Fruit fly (Drosophila melanogaster) whole organism, embryonic: Measurements from ENCODE around the gene Sur.
A peak's percentile ranks its signal among the peaks of the same experiment; 100 is the strongest.

Source experiments
- Atf-2 ChIP-seq: fragments of 200-800 bp; sonication (Bioruptor generic); optimal IDR thresholded peaks from 2 replicates; lab custom pipeline; 2016; ENCODE audit warnings: missing biosample characterization, missing genetic modification characterization
- Awh ChIP-seq: fragments of 200-800 bp; sonication (Bioruptor generic); IDR thresholded peaks from 2 replicates; pipeline ENCODE4, ENCODE4 v1.3.6; 2022; ENCODE audit warnings: missing biosample characterization, missing genetic modification characterization
- Bdp1 ChIP-seq: fragments of 200-800 bp; sonication (Bioruptor generic); optimal IDR thresholded peaks from 3 replicates; lab custom pipeline; 2016; ENCODE audit warnings: missing biosample characterization, missing genetic modification characterization
- BtbVII ChIP-seq: fragments of 200-800 bp; sonication (Bioruptor generic); optimal IDR thresholded peaks from 3 replicates; lab custom pipeline; 2017; ENCODE audit warnings: missing biosample characterization, mild to moderate bottlenecking, missing genetic modification characterization
- CG10565 ChIP-seq: fragments of 200-800 bp; sonication (Bioruptor generic); optimal IDR thresholded peaks from 3 replicates; lab custom pipeline; 2016; ENCODE audit warnings: missing biosample characterization, mild to moderate bottlenecking, missing genetic modification characterization
- CG14860 ChIP-seq: fragments of 200-800 bp; sonication (Bioruptor generic); IDR thresholded peaks from 3 replicates; pipeline ENCODE4 v1.3.6; 2022; ENCODE audit warnings: missing biosample characterization, missing genetic modification characterization; ENCODE audit not compliant: partially characterized antibody
- CG15479 ChIP-seq: fragments of 200-800 bp; sonication (Bioruptor generic); optimal IDR thresholded peaks from 3 replicates; lab custom pipeline; 2019; ENCODE audit warnings: missing biosample characterization, mild to moderate bottlenecking, missing genetic modification characterization, moderate library complexity
- CG15601 ChIP-seq: fragments of 200-800 bp; sonication (Bioruptor generic); optimal IDR thresholded peaks from 3 replicates; lab custom pipeline; 2019; ENCODE audit warnings: missing biosample characterization, mild to moderate bottlenecking, missing genetic modification characterization, moderate library complexity
- CG1603 ChIP-seq: fragments of 200-800 bp; sonication (Bioruptor generic); optimal IDR thresholded peaks from 2 replicates; lab custom pipeline; 2019; ENCODE audit warnings: missing biosample characterization, mild to moderate bottlenecking, missing genetic modification characterization, moderate library complexity
- CG17802 ChIP-seq: fragments of 200-800 bp; sonication (Bioruptor generic); optimal IDR thresholded peaks from 2 replicates; lab custom pipeline; 2018; ENCODE audit warnings: missing biosample characterization, mild to moderate bottlenecking, missing genetic modification characterization, moderate library complexity
- CG2116 ChIP-seq: fragments of 200-800 bp; sonication (Bioruptor generic); optimal IDR thresholded peaks from 3 replicates; lab custom pipeline; 2018; ENCODE audit warnings: missing biosample characterization, mild to moderate bottlenecking, missing genetic modification characterization
- CG31388 ChIP-seq: fragments of 200-800 bp; sonication (Bioruptor generic); optimal IDR thresholded peaks from 2 replicates; lab custom pipeline; 2016; ENCODE audit warnings: missing biosample characterization, missing genetic modification characterization
- CG3995 ChIP-seq: fragments of 200-800 bp; sonication (Bioruptor generic); optimal IDR thresholded peaks from 3 replicates; lab custom pipeline; 2016; ENCODE audit warnings: missing biosample characterization, missing genetic modification characterization
- CG4617 ChIP-seq: fragments of 200-800 bp; sonication (Bioruptor generic); optimal IDR thresholded peaks from 3 replicates; lab custom pipeline; 2016; ENCODE audit warnings: missing biosample characterization, missing genetic modification characterization, borderline replicate concordance
- CG6683 ChIP-seq: fragments of 200-800 bp; sonication (Bioruptor generic); optimal IDR thresholded peaks from 2 replicates; lab custom pipeline; 2017; ENCODE audit warnings: missing biosample characterization, mild to moderate bottlenecking, missing genetic modification characterization, missing genetic modification reagents
- CG6765 ChIP-seq: fragments of 200-800 bp; sonication (Bioruptor generic); optimal IDR thresholded peaks from 3 replicates; lab custom pipeline; 2017; ENCODE audit warnings: missing biosample characterization, mild to moderate bottlenecking, missing genetic modification characterization
- CG6791 ChIP-seq: fragments of 200-800 bp; sonication (Bioruptor generic); IDR thresholded peaks from 3 replicates; pipeline ENCODE4 v1.3.6; 2022; ENCODE audit warnings: missing biosample characterization, missing genetic modification characterization; ENCODE audit not compliant: partially characterized antibody
- CG6854 ChIP-seq: fragments of 200-800 bp; sonication (Bioruptor generic); optimal IDR thresholded peaks from 3 replicates; lab custom pipeline; 2017; ENCODE audit warnings: missing biosample characterization, mild to moderate bottlenecking, missing genetic modification characterization
- CG8478 ChIP-seq: fragments of >200 bp; optimal IDR thresholded peaks from 2 replicates; lab custom pipeline; 2018
- CG8765 ChIP-seq: fragments of 200-800 bp; sonication (Bioruptor generic); IDR thresholded peaks from 2 replicates; pipeline ENCODE4 v1.3.6; 2022; ENCODE audit warnings: missing biosample characterization, missing genetic modification characterization
- CG9437 ChIP-seq: fragments of 200-800 bp; sonication (Bioruptor generic); optimal IDR thresholded peaks from 2 replicates; lab custom pipeline; 2018; ENCODE audit warnings: missing biosample characterization, mild to moderate bottlenecking, missing genetic modification characterization
- CG9797 ChIP-seq: fragments of 200-800 bp; sonication (Bioruptor generic); optimal IDR thresholded peaks from 3 replicates; lab custom pipeline; 2018; ENCODE audit warnings: missing biosample characterization, mild to moderate bottlenecking, missing genetic modification characterization
- CoRest ChIP-seq: fragments of 200-800 bp; sonication (Bioruptor generic); optimal IDR thresholded peaks from 3 replicates; lab custom pipeline; 2018; ENCODE audit warnings: missing biosample characterization, mild to moderate bottlenecking, missing genetic modification characterization, moderate library complexity
- Dref ChIP-seq: fragments of 200-800 bp; sonication (Bioruptor generic); IDR thresholded peaks from 2 replicates; pipeline ENCODE4 v1.3.6; 2022; ENCODE audit warnings: missing biosample characterization, missing genetic modification characterization
- GATAe ChIP-seq: fragments of 200-800 bp; sonication (Bioruptor generic); conservative IDR thresholded peaks from 2 replicates; pipeline ENCODE4 v1.3.6; 2022; ENCODE audit warnings: missing biosample characterization, missing genetic modification characterization
- HmgD ChIP-seq: fragments of 200-800 bp; sonication (Bioruptor generic); optimal IDR thresholded peaks from 3 replicates; lab custom pipeline; 2016; ENCODE audit warnings: missing biosample characterization, missing genetic modification characterization
- Kr ChIP-seq: fragments of 200-800 bp; sonication (Bioruptor generic); optimal IDR thresholded peaks from 2 replicates; lab custom pipeline; 2017; ENCODE audit warnings: missing biosample characterization, mild to moderate bottlenecking, missing genetic modification characterization
- NC2α ChIP-seq: fragments of 200-800 bp; sonication (Bioruptor generic); optimal IDR thresholded peaks from 2 replicates; lab custom pipeline; 2016; ENCODE audit warnings: missing biosample characterization, missing genetic modification characterization
- Neu2 ChIP-seq: fragments of 200-800 bp; sonication (Bioruptor generic); optimal IDR thresholded peaks from 3 replicates; lab custom pipeline; 2016; ENCODE audit warnings: missing biosample characterization, missing genetic modification characterization, borderline replicate concordance
- Pdp1 ChIP-seq, 2 experiments: fragments of 200-800 bp; sonication (Bioruptor generic); optimal IDR thresholded peaks; 3 replicates each; lab custom pipeline; 2016; ENCODE audit warnings: missing biosample characterization in 2 of 2, missing genetic modification characterization in 2 of 2, mild to moderate bottlenecking in 1 of 2, moderate library complexity in 1 of 2
- Ravus ChIP-seq: fragments of 200-800 bp; sonication (Bioruptor generic); IDR thresholded peaks from 2 replicates; pipeline ENCODE4 v1.3.6; 2022; ENCODE audit warnings: missing biosample characterization, missing genetic modification characterization
- Side ChIP-seq: fragments of 200-800 bp; sonication (Bioruptor generic); optimal IDR thresholded peaks from 2 replicates; lab custom pipeline; 2016; ENCODE audit warnings: missing biosample characterization, missing genetic modification characterization
- cad ChIP-seq: fragments of >200 bp; optimal IDR thresholded peaks from 2 replicates; lab custom pipeline; 2017; ENCODE audit warnings: missing biosample characterization, missing genetic modification characterization
- cato ChIP-seq: fragments of 200-800 bp; sonication (Bioruptor generic); optimal IDR thresholded peaks from 2 replicates; lab custom pipeline; 2016; ENCODE audit warnings: missing biosample characterization, missing genetic modification characterization, borderline replicate concordance
- cg ChIP-seq: fragments of 200-800 bp; sonication (Bioruptor generic); optimal IDR thresholded peaks from 3 replicates; lab custom pipeline; 2019; ENCODE audit warnings: missing biosample characterization, mild to moderate bottlenecking, missing genetic modification characterization, moderate library complexity
- dm ChIP-seq: fragments of 200-800 bp; sonication (Bioruptor generic); optimal IDR thresholded peaks from 3 replicates; lab custom pipeline; 2016; ENCODE audit warnings: missing biosample characterization, missing genetic modification characterization
- gce ChIP-seq: fragments of 200-800 bp; sonication (Bioruptor generic); IDR thresholded peaks from 3 replicates; pipeline ENCODE4 v1.3.6; 2022; ENCODE audit warnings: missing biosample characterization, missing genetic modification characterization
- grau ChIP-seq: fragments of 200-800 bp; optimal IDR thresholded peaks from 3 replicates; lab custom pipeline; 2019; ENCODE audit warnings: missing biosample characterization, mild to moderate bottlenecking, missing genetic modification characterization, moderate library complexity
- hbn ChIP-seq: fragments of 200-800 bp; sonication (Bioruptor generic); IDR thresholded peaks from 2 replicates; pipeline ENCODE4 v1.3.6; 2022; ENCODE audit warnings: missing biosample characterization, missing genetic modification characterization; ENCODE audit not compliant: partially characterized antibody
- ind ChIP-seq: fragments of 200-800 bp; sonication (Bioruptor generic); optimal IDR thresholded peaks from 3 replicates; lab custom pipeline; 2016; ENCODE audit warnings: missing biosample characterization, missing genetic modification characterization
- lov ChIP-seq, 2 experiments: fragments of 200-800 bp in 1 of 2; fragments of >200 bp in 1 of 2; sonication (Bioruptor generic) in 1 of 2; IDR thresholded peaks in 1 of 2; optimal IDR thresholded peaks in 1 of 2; 2 replicates in 1 of 2; 3 replicates in 1 of 2; pipeline versions ENCODE4 v1.3.6 to Lab custom; 2017 to 2022; ENCODE audit warnings: missing biosample characterization in 1 of 2, missing genetic modification characterization in 1 of 2
- oc ChIP-seq: fragments of 200-800 bp; sonication (Bioruptor generic); optimal IDR thresholded peaks from 2 replicates; lab custom pipeline; 2018; ENCODE audit warnings: missing biosample characterization, mild to moderate bottlenecking, missing genetic modification characterization, moderate library complexity
- otp ChIP-seq: fragments of 200-800 bp; sonication (Bioruptor generic); IDR thresholded peaks from 3 replicates; pipeline ENCODE4, ENCODE4 v1.3.6; 2022; ENCODE audit warnings: missing biosample characterization, missing genetic modification characterization
- p53 ChIP-seq: fragments of 200-800 bp; sonication (Bioruptor generic); optimal IDR thresholded peaks from 2 replicates; lab custom pipeline; 2016; ENCODE audit warnings: missing biosample characterization, missing genetic modification characterization
- phol ChIP-seq: fragments of 200-800 bp; sonication (Bioruptor generic); optimal IDR thresholded peaks from 3 replicates; lab custom pipeline; 2018; ENCODE audit warnings: missing biosample characterization, mild to moderate bottlenecking, missing genetic modification characterization, moderate library complexity
- sima ChIP-seq: fragments of 200-800 bp; sonication (Bioruptor generic); optimal IDR thresholded peaks from 2 replicates; lab custom pipeline; 2016; ENCODE audit warnings: missing biosample characterization, missing genetic modification characterization
- sisA ChIP-seq: fragments of 200-800 bp; sonication (Bioruptor generic); IDR thresholded peaks from 2 replicates; pipeline ENCODE4 v1.3.6; 2022; ENCODE audit warnings: missing biosample characterization, missing genetic modification characterization
- sna ChIP-seq: fragments of 200-800 bp; sonication (Bioruptor generic); IDR thresholded peaks from 2 replicates; pipeline ENCODE4 v1.3.6; 2022; ENCODE audit warnings: missing biosample characterization, missing genetic modification characterization; ENCODE audit not compliant: partially characterized antibody
- sug ChIP-seq: fragments of 200-800 bp; optimal IDR thresholded peaks from 2 replicates; lab custom pipeline; 2019; ENCODE audit warnings: missing biosample characterization, mild to moderate bottlenecking, missing genetic modification characterization, moderate library complexity
- vnd ChIP-seq: fragments of 200-800 bp; sonication (Bioruptor generic); IDR thresholded peaks from 3 replicates; pipeline ENCODE4 v1.3.6; 2022; ENCODE audit warnings: missing biosample characterization, missing genetic modification characterization; ENCODE audit not compliant: partially characterized antibody
- z ChIP-seq: fragments of 200-800 bp; sonication (Bioruptor generic); IDR thresholded peaks from 3 replicates; pipeline ENCODE4 v1.3.6; 2022; ENCODE audit warnings: missing biosample characterization, missing genetic modification characterization

The Sur gene

DNA sequence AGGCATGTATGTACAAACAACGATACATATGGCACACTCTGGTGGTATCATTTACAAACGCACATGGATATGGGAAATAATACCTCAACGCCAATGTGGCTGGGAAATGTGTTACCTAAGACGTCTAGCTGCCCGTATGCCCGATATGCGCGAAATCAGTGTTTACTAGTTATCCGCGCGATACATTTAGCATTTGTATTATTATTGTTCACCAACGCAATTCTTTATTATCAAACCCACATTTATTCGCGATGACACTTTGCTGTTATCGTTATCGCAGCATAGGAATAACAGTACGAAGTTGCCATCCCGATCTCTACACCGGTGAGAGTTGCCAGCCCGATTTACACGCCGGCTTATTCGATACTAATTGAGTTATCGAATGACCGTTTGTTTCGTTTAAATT, 47.9 kb upstream of the Sur start, which contains the start of gene chico (continued):
- TF ChIP-seq Awh (GFP tag; lab: Robert Waterston, UW) (no peak), CG2116 (GFP tag; lab: Kevin White, UChicago) (peak; percentile 68), dm (GFP tag; lab: Kevin White, UChicago) (peak; percentile 48), sna (GFP tag; lab: Robert Waterston, UW) (no peak; the same call in 1 of the 2 replicates), sima (GFP tag; lab: Kevin White, UChicago) (no peak), CG6791 (GFP tag; lab: Robert Waterston, UW) (peak; percentile 89), CG31388 (no peak), NC2α (no peak), CG6854 (no peak), p53 (GFP tag; lab: Kevin White, UChicago) (no peak), hbn (GFP tag; lab: Robert Waterston, UW) (peak; percentile 52), CG4617 (GFP tag; lab: Kevin White, UChicago) (peak; percentile 63), CG17802 (no peak), CG3995 (no peak), ind (GFP tag; lab: Kevin White, UChicago) (no peak), cad (GFP tag; lab: Kevin White, UChicago) (no peak), GATAe (GFP tag; lab: Robert Waterston, UW) (no peak), Side (no peak), CG1603 (tag; lab: Kevin White, UChicago) (peak; percentile 83), sug (tag; lab: Kevin White, UChicago) (peak; percentile 50), CG8478 (no peak), BtbVII (no peak), CG9437 (GFP tag; lab: Kevin White, UChicago) (no peak), Neu2 (GFP tag; lab: Kevin White, UChicago) (no peak), cg (peak; percentile 15), Atf-2 (GFP tag; lab: Kevin White, UChicago) (no peak), CG15601 (tag; lab: Kevin White, UChicago) (no peak), sisA (GFP tag; lab: Robert Waterston, UW) (no peak), CG15479 (GFP tag; lab: Kevin White, UChicago) (no peak), Bdp1 (no peak), otp (GFP tag; lab: Robert Waterston, UW) (no peak), Pdp1 (GFP tag; optimal IDR thresholded peaks at IDR 0.05; lab: Kevin White, UChicago) (peak in 1 of 2 experiments; percentile 72), CoRest (tag; lab: Kevin White, UChicago) (no peak), Ravus (GFP tag; lab: Robert Waterston, UW) (no peak), phol (tag; lab: Kevin White, UChicago) (peak; percentile 43), oc (tag; lab: Kevin White, UChicago) (no peak), gce (no peak), CG14860 (GFP tag; lab: Robert Waterston, UW) (peak; percentile 68), lov (optimal IDR thresholded peaks at IDR 0.05; lab: Kevin White, UChicago) (no peak), lov (GFP tag; IDR thresholded peaks at IDR 0.05; lab: Robert Waterston, UW) (no peak), CG9797 (GFP tag; lab: Kevin White, UChicago) (peak; percentile 53), vnd (no peak), CG10565 (GFP tag; lab: Kevin White, UChicago) (no peak), CG6765 (no peak), Kr (GFP tag; lab: Kevin White, UChicago) (no peak), Dref (GFP tag; lab: Robert Waterston, UW) (peak; percentile 98), cato (GFP tag; lab: Kevin White, UChicago) (no peak), CG6683 (GFP tag; lab: Kevin White, UChicago) (no peak), z (GFP tag; lab: Robert Waterston, UW) (no peak), grau (tag; lab: Kevin White, UChicago) (no peak), HmgD (GFP tag; lab: Kevin White, UChicago) (no peak), CG8765 (GFP tag; lab: Robert Waterston, UW) (no peak)
